Worm (Caenorhabditis elegans) whole organism, L1 larva: ENCODE data around the gene F19G12.4.

Experiments used
- ama-1 ChIP-seq: fragments of 150-350 bp; optimal IDR thresholded peaks from 2 replicates; lab custom pipeline; 2014
- dpl-1 ChIP-seq, 3 experiments: fragments of 150-350 bp in 2 of 3; sonication (generic microtip) in 1 of 3; optimal IDR thresholded peaks; 2 replicates each; lab custom pipeline; 2014 to 2017; ENCODE audit warnings: missing biosample characterization in 3 of 3, missing genetic modification characterization in 3 of 3, missing genetic modification reagents in 3 of 3
- nhr-71 ChIP-seq: sonication (generic microtip); optimal IDR thresholded peaks from 2 replicates; lab custom pipeline; 2016; ENCODE audit warnings: mild to moderate bottlenecking, missing genetic modification characterization, moderate library complexity, missing compliant biosample characterization
- unc-62 ChIP-seq: fragments of 150-350 bp; optimal IDR thresholded peaks from 2 replicates; lab custom pipeline; 2014; ENCODE audit warnings: missing biosample characterization, missing genetic modification reagents, missing genetic modification characterization

DNA sequence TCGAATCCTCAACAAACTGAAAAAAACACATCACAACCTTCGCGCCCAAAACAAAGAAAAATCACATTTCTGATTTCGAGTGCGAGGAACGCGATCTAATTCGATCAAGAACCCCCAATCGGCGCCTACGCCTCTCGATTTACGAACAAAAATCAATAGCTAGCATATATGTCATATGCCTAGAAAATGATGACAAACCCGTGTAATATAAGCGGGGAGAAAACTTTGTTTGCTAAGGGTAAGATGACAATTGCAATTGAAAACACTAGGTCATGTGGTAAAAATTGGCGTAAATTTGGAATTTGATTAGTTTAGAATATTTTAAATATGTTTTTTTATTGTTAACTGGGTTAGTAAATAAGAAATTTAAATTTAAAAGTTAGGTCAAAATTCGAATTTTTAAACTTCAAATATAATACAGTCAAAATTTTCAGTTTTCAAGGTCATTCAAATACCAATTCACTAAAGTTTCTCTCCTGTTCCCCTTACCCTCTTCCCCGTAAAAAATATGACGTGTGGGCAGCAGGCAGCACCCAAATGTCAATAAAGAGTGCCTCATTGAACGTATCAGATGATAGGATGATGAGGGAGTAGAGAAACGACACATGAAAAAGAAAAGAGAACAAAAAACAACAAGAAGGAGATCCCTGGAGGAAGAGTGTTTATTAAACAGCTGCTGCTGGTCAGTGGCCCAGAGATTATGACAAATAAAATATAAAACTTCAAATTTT lies 39.4 kb downstream of the F19G12.4 start:
- TF ChIP-seq ama-1 (lab: Kevin White, UChicago) (no peak), unc-62 (no peak), nhr-71 (peak; percentile 79), dpl-1 (GFP tag; optimal IDR thresholded peaks at IDR 0.05; lab: Kevin White, UChicago) (peak in 1 of 3 experiments; percentile 25)
